Fruit fly (Drosophila melanogaster) whole organism, embryonic: ENCODE data around the gene Syt1.

Experiments used
- CG10209 ChIP-seq: fragments of 200-800 bp; sonication (Bioruptor generic); optimal IDR thresholded peaks from 3 replicates; lab custom pipeline; 2017; ENCODE audit warnings: missing biosample characterization, mild to moderate bottlenecking, missing genetic modification characterization, missing genetic modification reagents
- CG1233 ChIP-seq: fragments of 200-800 bp; sonication (Bioruptor generic); optimal IDR thresholded peaks from 4 replicates; lab custom pipeline; 2018; ENCODE audit warnings: missing biosample characterization, mild to moderate bottlenecking, missing genetic modification characterization
- CG17568 ChIP-seq: fragments of 200-800 bp; sonication (Bioruptor generic); optimal IDR thresholded peaks from 2 replicates; lab custom pipeline; 2018; ENCODE audit warnings: missing biosample characterization, mild to moderate bottlenecking, missing genetic modification characterization, moderate library complexity
- CG2129 ChIP-seq: fragments of 200-800 bp; sonication (Bioruptor generic); IDR thresholded peaks from 2 replicates; pipeline ENCODE4 v1.3.6; 2022; ENCODE audit warnings: missing biosample characterization, missing genetic modification characterization; ENCODE audit not compliant: partially characterized antibody
- CG2712 ChIP-seq: fragments of 200-800 bp; optimal IDR thresholded peaks from 3 replicates; lab custom pipeline; 2019; ENCODE audit warnings: missing biosample characterization, mild to moderate bottlenecking, missing genetic modification characterization, moderate library complexity
- CG32772 ChIP-seq: fragments of 200-800 bp; sonication (Bioruptor generic); IDR thresholded peaks from 2 replicates; pipeline ENCODE4 v1.3.6; 2022; ENCODE audit warnings: missing biosample characterization, missing genetic modification characterization
- CG34422 ChIP-seq: fragments of 200-800 bp; sonication (Bioruptor generic); IDR thresholded peaks from 3 replicates; pipeline ENCODE4 v1.3.6; 2022; ENCODE audit warnings: missing biosample characterization, missing genetic modification characterization
- CG6813 ChIP-seq: fragments of 200-800 bp; sonication (Bioruptor generic); optimal IDR thresholded peaks from 2 replicates; lab custom pipeline; 2017; ENCODE audit warnings: missing biosample characterization, missing genetic modification characterization, mild to moderate bottlenecking, moderate library complexity, missing genetic modification reagents
- CG8290 ChIP-seq, 3 experiments: fragments of 200-800 bp; sonication (Bioruptor generic); optimal IDR thresholded peaks; 2 replicates each; lab custom pipeline; 2016 to 2019; ENCODE audit warnings: missing biosample characterization in 3 of 3, missing genetic modification characterization in 3 of 3, mild to moderate bottlenecking in 2 of 3, moderate library complexity in 1 of 3
- CG8388 ChIP-seq: fragments of 200-800 bp; sonication (Bioruptor generic); optimal IDR thresholded peaks from 2 replicates; lab custom pipeline; 2019; ENCODE audit warnings: missing biosample characterization, mild to moderate bottlenecking, missing genetic modification characterization, moderate library complexity
- CG8944 ChIP-seq: fragments of 200-800 bp; sonication (Bioruptor generic); optimal IDR thresholded peaks from 3 replicates; lab custom pipeline; 2016; ENCODE audit warnings: missing biosample characterization, missing genetic modification characterization
- CG9932 ChIP-seq: fragments of 200-800 bp; sonication (Bioruptor generic); IDR thresholded peaks from 2 replicates; pipeline ENCODE4 v1.3.6; 2022; ENCODE audit warnings: missing biosample characterization, missing genetic modification characterization
- Eip74EF ChIP-seq, 2 experiments: fragments of 200-800 bp in 1 of 2; fragments of >200 bp in 1 of 2; sonication (Bioruptor generic) in 1 of 2; optimal IDR thresholded peaks; 2 replicates each; lab custom pipeline; 2017 to 2019; ENCODE audit warnings: missing biosample characterization in 2 of 2, missing genetic modification characterization in 2 of 2, mild to moderate bottlenecking in 1 of 2, moderate library complexity in 1 of 2
- Ets65A ChIP-seq: fragments of 200-800 bp; sonication (Bioruptor generic); peaks from one replicate; lab custom pipeline; 2016; ENCODE audit warnings: missing biosample characterization, missing genetic modification characterization
- Gsc ChIP-seq: fragments of 200-800 bp; sonication (Bioruptor generic); IDR thresholded peaks from 2 replicates; pipeline ENCODE4 v1.3.6; 2022; ENCODE audit warnings: missing biosample characterization, missing genetic modification characterization
- H2.0 ChIP-seq: fragments of 200-800 bp; sonication (Bioruptor generic); IDR thresholded peaks from 2 replicates; pipeline ENCODE4 v1.3.6; 2022; ENCODE audit warnings: missing biosample characterization, missing genetic modification characterization
- HLH3B ChIP-seq: fragments of 200-800 bp; sonication (Bioruptor generic); IDR thresholded peaks from 2 replicates; pipeline ENCODE4 v1.3.6; 2022; ENCODE audit warnings: missing biosample characterization, missing genetic modification characterization
- Hmx ChIP-seq: fragments of 200-800 bp; sonication (Bioruptor generic); optimal IDR thresholded peaks from 2 replicates; lab custom pipeline; 2016; ENCODE audit warnings: missing biosample characterization, missing genetic modification characterization
- Kr ChIP-seq: fragments of 200-800 bp; sonication (Bioruptor generic); optimal IDR thresholded peaks from 2 replicates; lab custom pipeline; 2017; ENCODE audit warnings: missing biosample characterization, mild to moderate bottlenecking, missing genetic modification characterization
- Mes4 ChIP-seq: fragments of 200-800 bp; sonication (Bioruptor generic); optimal IDR thresholded peaks from 2 replicates; lab custom pipeline; 2016; ENCODE audit warnings: missing biosample characterization, missing genetic modification characterization
- Oli ChIP-seq: fragments of 200-800 bp; sonication (Bioruptor generic); optimal IDR thresholded peaks from 2 replicates; lab custom pipeline; 2018; ENCODE audit warnings: missing biosample characterization, mild to moderate bottlenecking, missing genetic modification characterization, moderate library complexity
- Optix ChIP-seq: fragments of 200-800 bp; sonication (Bioruptor generic); IDR thresholded peaks from 3 replicates; pipeline ENCODE4 v1.3.6; 2022; ENCODE audit warnings: missing biosample characterization, missing genetic modification characterization
- Pdp1 ChIP-seq, 2 experiments: fragments of 200-800 bp; sonication (Bioruptor generic); optimal IDR thresholded peaks; 3 replicates each; lab custom pipeline; 2016; ENCODE audit warnings: missing biosample characterization in 2 of 2, missing genetic modification characterization in 2 of 2, mild to moderate bottlenecking in 1 of 2, moderate library complexity in 1 of 2
- Scr ChIP-seq: fragments of 200-800 bp; sonication (Bioruptor generic); IDR thresholded peaks from 2 replicates; pipeline ENCODE4 v1.3.6; 2022; ENCODE audit warnings: missing biosample characterization, missing genetic modification characterization; ENCODE audit not compliant: partially characterized antibody
- Sox100B ChIP-seq: fragments of 200-800 bp; sonication (Bioruptor generic); optimal IDR thresholded peaks from 3 replicates; lab custom pipeline; 2018; ENCODE audit warnings: missing biosample characterization, mild to moderate bottlenecking, missing genetic modification characterization
- Sox102F ChIP-seq: fragments of 200-800 bp; sonication (Bioruptor generic); optimal IDR thresholded peaks from 2 replicates; lab custom pipeline; 2018; ENCODE audit warnings: missing biosample characterization, mild to moderate bottlenecking, missing genetic modification characterization, moderate library complexity
- Tbp ChIP-seq: fragments of >200 bp; optimal IDR thresholded peaks from 2 replicates; lab custom pipeline; 2018; ENCODE audit warnings: missing biosample characterization, missing genetic modification characterization
- bigmax ChIP-seq: fragments of 200-800 bp; sonication (Bioruptor generic); optimal IDR thresholded peaks from 2 replicates; lab custom pipeline; 2018; ENCODE audit warnings: missing biosample characterization, mild to moderate bottlenecking, missing genetic modification characterization
- br ChIP-seq: fragments of >200 bp; optimal IDR thresholded peaks from 2 replicates; lab custom pipeline; 2017
- btn ChIP-seq: fragments of 200-800 bp; sonication (Bioruptor generic); optimal IDR thresholded peaks from 2 replicates; lab custom pipeline; 2016; ENCODE audit warnings: missing biosample characterization, missing genetic modification characterization
- cas ChIP-seq: fragments of 200-800 bp; sonication (Bioruptor generic); IDR thresholded peaks from 2 replicates; pipeline ENCODE4 v1.3.6; 2022; ENCODE audit warnings: missing biosample characterization, missing genetic modification characterization
- exex ChIP-seq: fragments of 200-800 bp; sonication (Bioruptor generic); optimal IDR thresholded peaks from 4 replicates; lab custom pipeline; 2018; ENCODE audit warnings: missing biosample characterization, mild to moderate bottlenecking, missing genetic modification characterization, moderate library complexity
- grn ChIP-seq: fragments of 200-800 bp; sonication (Bioruptor generic); optimal IDR thresholded peaks from 3 replicates; lab custom pipeline; 2017; ENCODE audit warnings: missing biosample characterization, missing genetic modification characterization
- ham ChIP-seq: fragments of 200-800 bp; sonication (Bioruptor generic); IDR thresholded peaks from 2 replicates; pipeline ENCODE4 v1.3.6; 2022; ENCODE audit warnings: missing biosample characterization, missing genetic modification characterization
- luna ChIP-seq: fragments of 200-800 bp; sonication (Bioruptor generic); optimal IDR thresholded peaks from 2 replicates; lab custom pipeline; 2016; ENCODE audit warnings: missing biosample characterization, missing genetic modification characterization
- pan ChIP-seq, 4 experiments: fragments of >200 bp in 3 of 4; fragments of 200-800 bp in 1 of 4; sonication (Bioruptor generic) in 1 of 4; optimal IDR thresholded peaks in 3 of 4; IDR thresholded peaks in 1 of 4; 2 replicates each; pipeline versions ENCODE4 v1.3.6 to Lab custom; 2017 to 2022; ENCODE audit warnings: missing biosample characterization in 2 of 4, missing genetic modification characterization in 2 of 4, mixed read lengths in 1 of 4
- pita ChIP-seq: fragments of 200-800 bp; sonication (Bioruptor generic); optimal IDR thresholded peaks from 2 replicates; lab custom pipeline; 2017; ENCODE audit warnings: missing biosample characterization, mild to moderate bottlenecking, missing genetic modification characterization
- pros ChIP-seq: fragments of 200-800 bp; sonication (Bioruptor generic); optimal IDR thresholded peaks from 3 replicates; lab custom pipeline; 2019; ENCODE audit warnings: missing biosample characterization, mild to moderate bottlenecking, missing genetic modification characterization, moderate library complexity
- pzg ChIP-seq: fragments of 200-800 bp; sonication (Bioruptor generic); optimal IDR thresholded peaks from 3 replicates; lab custom pipeline; 2018; ENCODE audit warnings: missing biosample characterization, mild to moderate bottlenecking, missing genetic modification characterization, moderate library complexity
- sd ChIP-seq: fragments of 200-800 bp; sonication (Bioruptor generic); optimal IDR thresholded peaks from 3 replicates; lab custom pipeline; 2018; ENCODE audit warnings: missing biosample characterization, mild to moderate bottlenecking, missing genetic modification characterization, moderate library complexity
- sima ChIP-seq: fragments of 200-800 bp; sonication (Bioruptor generic); optimal IDR thresholded peaks from 2 replicates; lab custom pipeline; 2016; ENCODE audit warnings: missing biosample characterization, missing genetic modification characterization
- sug ChIP-seq: fragments of 200-800 bp; optimal IDR thresholded peaks from 2 replicates; lab custom pipeline; 2019; ENCODE audit warnings: missing biosample characterization, mild to moderate bottlenecking, missing genetic modification characterization, moderate library complexity
- tio ChIP-seq: fragments of 200-800 bp; sonication (Bioruptor generic); optimal IDR thresholded peaks from 2 replicates; lab custom pipeline; 2017; ENCODE audit warnings: missing biosample characterization, missing genetic modification characterization, inconsistent platforms
- vvl ChIP-seq: fragments of 200-800 bp; sonication (Bioruptor generic); IDR thresholded peaks from 2 replicates; pipeline ENCODE4 v1.3.6; 2022; ENCODE audit warnings: missing biosample characterization, missing genetic modification characterization
- wek ChIP-seq: fragments of 200-800 bp; sonication (Bioruptor generic); optimal IDR thresholded peaks from 3 replicates; lab custom pipeline; 2018; ENCODE audit warnings: missing biosample characterization, mild to moderate bottlenecking, missing genetic modification characterization, moderate library complexity
- zen ChIP-seq: fragments of 200-800 bp; sonication (Bioruptor generic); optimal IDR thresholded peaks from 3 replicates; lab custom pipeline; 2018; ENCODE audit warnings: missing biosample characterization, mild to moderate bottlenecking, missing genetic modification characterization, moderate library complexity

Syt1 gene

DNA sequence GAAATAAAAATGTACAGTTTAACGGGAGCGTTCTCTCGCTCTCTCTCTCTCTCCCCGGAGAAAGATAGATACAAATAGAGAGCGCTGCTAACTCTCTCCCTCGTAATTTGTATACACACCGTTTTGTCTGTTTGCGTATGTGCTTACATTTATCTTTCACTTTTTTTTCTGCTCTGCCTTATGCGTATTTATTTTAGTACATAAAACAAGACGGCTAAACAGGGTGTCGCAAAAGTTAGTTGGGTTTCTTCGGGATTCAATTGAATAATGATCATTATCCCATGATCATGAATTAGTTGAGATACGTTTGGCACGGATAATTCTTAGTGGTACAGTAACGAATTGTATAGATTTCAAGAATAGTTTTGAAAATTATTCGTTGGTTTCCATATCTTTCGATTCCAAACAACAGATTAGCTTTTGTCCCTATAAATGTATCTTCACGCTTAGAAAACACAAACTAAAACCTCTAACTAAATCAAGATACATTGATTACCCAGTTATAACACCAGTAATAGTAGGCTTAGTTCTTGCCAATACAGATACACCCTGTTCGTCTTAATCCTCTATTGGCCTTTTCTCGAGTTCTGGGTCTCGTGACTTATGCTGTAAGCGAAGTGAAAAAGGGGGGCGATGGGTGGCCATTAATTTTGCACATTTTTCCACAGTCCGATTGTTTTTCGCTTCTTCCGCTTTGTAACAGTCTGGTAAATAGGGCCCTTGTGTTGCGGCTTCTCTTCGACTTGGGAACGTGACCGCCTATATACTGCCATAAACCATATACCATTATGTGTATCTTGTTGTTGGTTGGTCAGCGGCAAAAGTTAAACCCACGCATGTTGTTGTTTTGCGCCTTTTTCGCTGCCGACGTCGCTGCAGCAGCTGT is 45.1 kb downstream of the Syt1 start (continued):
- TF ChIP-seq vvl (GFP tag; lab: Robert Waterston, UW): no peak
- peak; percentile 35 for TF ChIP-seq btn (GFP tag; lab: Kevin White, UChicago)
- TF ChIP-seq HLH3B (GFP tag; lab: Robert Waterston, UW): no peak
- peak; percentile 73 for TF ChIP-seq Mes4
- peak; percentile 83 for TF ChIP-seq CG1233 (GFP tag; lab: Kevin White, UChicago)
- TF ChIP-seq CG2712: peak; percentile 85
- no peak for TF ChIP-seq Kr (GFP tag; lab: Kevin White, UChicago)
- TF ChIP-seq Tbp (GFP tag; lab: Kevin White, UChicago): no peak
- TF ChIP-seq pita: no peak
- no peak for TF ChIP-seq CG2129 (GFP tag; lab: Robert Waterston, UW)
- no peak for TF ChIP-seq Scr (GFP tag; lab: Robert Waterston, UW)
- no peak for TF ChIP-seq br
- no peak for TF ChIP-seq Optix (GFP tag; lab: Robert Waterston, UW)
- peak; percentile 89 for TF ChIP-seq Oli (tag; lab: Kevin White, UChicago)
- no peak for TF ChIP-seq cas (GFP tag; lab: Robert Waterston, UW)
- TF ChIP-seq, all 482 proteins: peak for 282

DNA sequence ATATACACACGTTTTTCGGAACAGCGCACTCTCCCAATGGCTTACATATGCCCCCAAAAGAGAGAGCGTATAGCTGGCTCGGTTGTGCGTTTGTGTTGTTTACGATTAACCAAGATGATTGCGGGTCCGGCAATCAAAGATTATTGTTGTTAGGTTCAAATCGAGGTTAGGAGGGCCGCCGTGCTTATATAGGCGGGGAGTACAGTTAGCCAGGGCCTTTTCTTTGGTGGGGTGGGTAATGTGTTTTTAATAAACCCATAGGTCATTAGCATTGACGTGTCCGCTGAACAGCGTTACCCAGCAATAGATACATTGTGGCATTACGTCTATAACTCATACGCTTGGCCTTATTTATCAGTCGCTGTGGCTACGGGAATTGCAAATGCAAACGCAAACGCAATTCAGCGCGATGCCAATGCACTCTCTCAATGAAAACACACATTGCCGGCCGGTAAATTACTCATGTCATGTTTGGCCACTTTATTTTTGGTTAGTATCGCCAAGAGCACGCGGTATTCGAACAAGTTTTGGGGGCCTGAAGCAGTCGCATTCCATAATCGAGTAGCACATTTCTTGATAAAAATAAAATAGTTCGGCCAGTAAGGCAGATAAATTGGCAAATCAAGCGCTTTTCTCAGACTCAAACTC is 45.9 kb downstream of the Syt1 start:
- TF ChIP-seq Gsc (GFP tag; lab: Robert Waterston, UW) (no peak), sima (GFP tag; lab: Kevin White, UChicago) (no peak), wek (GFP tag; lab: Kevin White, UChicago) (no peak), bigmax (GFP tag; lab: Kevin White, UChicago) (peak; percentile 69), H2.0 (no peak), Pdp1 (GFP tag; optimal IDR thresholded peaks at IDR 0.05; lab: Kevin White, UChicago) (peak in 1 of 2 experiments; percentile 21), Hmx (no peak), pzg (GFP tag; lab: Kevin White, UChicago) (no peak), Ets65A (peak; percentile 79), CG8290 (GFP tag; optimal IDR thresholded peaks at IDR 0.05; lab: Kevin White, UChicago) (no peak), CG8290 (tag; optimal IDR thresholded peaks at IDR 0.05; lab: Kevin White, UChicago) (peak in 1 of 2 experiments; percentile 5), CG17568 (GFP tag; lab: Kevin White, UChicago) (no peak), sug (tag; lab: Kevin White, UChicago) (peak; percentile 47), CG8944 (GFP tag; lab: Kevin White, UChicago) (no peak), zen (peak; percentile 62), tio (GFP tag; lab: Kevin White, UChicago) (no peak), CG34422 (GFP tag; lab: Robert Waterston, UW) (no peak), CG9932 (no peak), ham (GFP tag; lab: Robert Waterston, UW) (no peak), Sox102F (GFP tag; lab: Kevin White, UChicago) (no peak), Eip74EF (GFP tag; optimal IDR thresholded peaks at IDR 0.05; lab: Kevin White, UChicago) (no peak), CG32772 (GFP tag; lab: Robert Waterston, UW) (no peak), CG8388 (GFP tag; lab: Kevin White, UChicago) (no peak), sd (tag; lab: Kevin White, UChicago) (peak; percentile 89), pan (optimal IDR thresholded peaks at IDR 0.05; lab: Kevin White, UChicago) (no peak), pan (GFP tag; optimal IDR thresholded peaks at IDR 0.05 in 1 of 2, IDR thresholded peaks at IDR 0.05 in 1 of 2) (no peak), grn (GFP tag; lab: Kevin White, UChicago) (peak; percentile 45), Sox100B (GFP tag; lab: Kevin White, UChicago) (no peak), pros (GFP tag; lab: Kevin White, UChicago) (no peak), luna (GFP tag; lab: Kevin White, UChicago) (no peak), btn (GFP tag; lab: Kevin White, UChicago) (no peak), exex (tag; lab: Kevin White, UChicago) (peak; percentile 70), CG10209 (no peak), CG6813 (no peak)
